Fruit fly (Drosophila melanogaster) whole organism, embryonic: ENCODE data around the gene Polr3G.

Experiments
- Antp ChIP-seq: fragments of 200-800 bp; sonication (Bioruptor generic); optimal IDR thresholded peaks from 3 replicates; lab custom pipeline; 2016; ENCODE audit warnings: missing biosample characterization, missing genetic modification characterization
- Atf-2 ChIP-seq: fragments of 200-800 bp; sonication (Bioruptor generic); optimal IDR thresholded peaks from 2 replicates; lab custom pipeline; 2016; ENCODE audit warnings: missing biosample characterization, missing genetic modification characterization
- Atf6 ChIP-seq: fragments of 200-800 bp; sonication (Bioruptor generic); IDR thresholded peaks from 2 replicates; pipeline ENCODE4 v1.3.6; 2022; ENCODE audit warnings: missing biosample characterization, missing genetic modification characterization
- CG10979 ChIP-seq: fragments of 200-800 bp; sonication (Bioruptor generic); optimal IDR thresholded peaks from 2 replicates; lab custom pipeline; 2018; ENCODE audit warnings: missing biosample characterization, mild to moderate bottlenecking, missing genetic modification characterization, moderate library complexity
- CG11085 ChIP-seq: fragments of 200-800 bp; sonication (Bioruptor generic); IDR thresholded peaks from 2 replicates; pipeline ENCODE4 v1.3.6; 2022; ENCODE audit warnings: missing biosample characterization, missing genetic modification characterization
- CG11398 ChIP-seq: fragments of 200-800 bp; sonication (Bioruptor generic); optimal IDR thresholded peaks from 2 replicates; lab custom pipeline; 2016; ENCODE audit warnings: missing biosample characterization, missing genetic modification characterization
- CG11504 ChIP-seq: fragments of 200-800 bp; sonication (Bioruptor generic); optimal IDR thresholded peaks from 3 replicates; lab custom pipeline; 2019; ENCODE audit warnings: missing biosample characterization, mild to moderate bottlenecking, missing genetic modification characterization, moderate library complexity
- CG15269 ChIP-seq: fragments of 200-800 bp; sonication (Bioruptor generic); optimal IDR thresholded peaks from 2 replicates; lab custom pipeline; 2018; ENCODE audit warnings: missing biosample characterization, mild to moderate bottlenecking, missing genetic modification characterization, moderate library complexity
- CG15514 ChIP-seq: fragments of 200-800 bp; sonication (Bioruptor generic); optimal IDR thresholded peaks from 3 replicates; lab custom pipeline; 2017; ENCODE audit warnings: missing biosample characterization, missing genetic modification characterization, mild to moderate bottlenecking, moderate library complexity, missing genetic modification reagents
- CG17328 ChIP-seq: fragments of 200-800 bp; sonication (Bioruptor generic); IDR thresholded peaks from 2 replicates; pipeline ENCODE4 v1.3.6; 2022; ENCODE audit warnings: missing biosample characterization, missing genetic modification characterization
- CG18011 ChIP-seq: fragments of 200-800 bp; sonication (Bioruptor generic); optimal IDR thresholded peaks from 2 replicates; lab custom pipeline; 2017; ENCODE audit warnings: missing biosample characterization, missing genetic modification characterization, mild to moderate bottlenecking, moderate library complexity, missing genotype
- CG18619 ChIP-seq: fragments of 200-800 bp; sonication (Bioruptor generic); optimal IDR thresholded peaks from 3 replicates; lab custom pipeline; 2017; ENCODE audit warnings: missing biosample characterization, mild to moderate bottlenecking, missing genetic modification characterization
- CG30431 ChIP-seq: fragments of 200-800 bp; sonication (Bioruptor generic); optimal IDR thresholded peaks from 2 replicates; lab custom pipeline; 2017; ENCODE audit warnings: missing biosample characterization, missing genetic modification characterization
- CG3838 ChIP-seq: fragments of 200-800 bp; sonication (Bioruptor generic); optimal IDR thresholded peaks from 3 replicates; lab custom pipeline; 2016; ENCODE audit warnings: missing biosample characterization, missing genetic modification characterization
- CG4282 ChIP-seq: fragments of 200-800 bp; sonication (Bioruptor generic); optimal IDR thresholded peaks from 2 replicates; lab custom pipeline; 2016; ENCODE audit warnings: missing biosample characterization, missing genetic modification characterization
- CG4360 ChIP-seq: fragments of 200-800 bp; sonication (Bioruptor generic); IDR thresholded peaks from 2 replicates; pipeline ENCODE4 v1.3.6; 2022; ENCODE audit warnings: missing biosample characterization, missing genetic modification characterization
- CG4424 ChIP-seq: fragments of 200-800 bp; sonication (Bioruptor generic); optimal IDR thresholded peaks from 3 replicates; lab custom pipeline; 2016; ENCODE audit warnings: missing biosample characterization, missing genetic modification characterization
- CG4730 ChIP-seq: fragments of 200-800 bp; sonication (Bioruptor generic); IDR thresholded peaks from 2 replicates; pipeline ENCODE4 v1.3.6; 2022; ENCODE audit warnings: missing biosample characterization, missing genetic modification characterization
- CG8281 ChIP-seq: fragments of 200-800 bp; sonication (Bioruptor generic); optimal IDR thresholded peaks from 2 replicates; lab custom pipeline; 2018; ENCODE audit warnings: missing biosample characterization, mild to moderate bottlenecking, missing genetic modification characterization, moderate library complexity
- CG8765 ChIP-seq: fragments of 200-800 bp; sonication (Bioruptor generic); IDR thresholded peaks from 2 replicates; pipeline ENCODE4 v1.3.6; 2022; ENCODE audit warnings: missing biosample characterization, missing genetic modification characterization
- Deaf1 ChIP-seq: fragments of 200-800 bp; optimal IDR thresholded peaks from 3 replicates; lab custom pipeline; 2019; ENCODE audit warnings: missing biosample characterization, mild to moderate bottlenecking, missing genetic modification characterization, moderate library complexity
- Ets97D ChIP-seq: fragments of 200-800 bp; sonication (Bioruptor generic); optimal IDR thresholded peaks from 3 replicates; lab custom pipeline; 2016; ENCODE audit warnings: missing biosample characterization, missing genetic modification characterization
- Gug ChIP-seq: fragments of 200-800 bp; sonication (Bioruptor generic); IDR thresholded peaks from 4 replicates; pipeline ENCODE4 v1.3.6; 2022; ENCODE audit warnings: missing biosample characterization, missing genetic modification characterization
- HmgD ChIP-seq: fragments of 200-800 bp; sonication (Bioruptor generic); optimal IDR thresholded peaks from 3 replicates; lab custom pipeline; 2016; ENCODE audit warnings: missing biosample characterization, missing genetic modification characterization
- Hr78 ChIP-seq, 2 experiments: fragments of 200-800 bp in 1 of 2; fragments of >200 bp in 1 of 2; sonication (Bioruptor generic) in 1 of 2; optimal IDR thresholded peaks; 2 replicates each; lab custom pipeline; 2017 to 2019; ENCODE audit warnings: missing biosample characterization in 2 of 2, missing genetic modification characterization in 2 of 2, mild to moderate bottlenecking in 1 of 2, moderate library complexity in 1 of 2
- Med ChIP-seq: fragments of 200-800 bp; sonication (Bioruptor generic); peaks from one replicate; lab custom pipeline; 2016; ENCODE audit warnings: missing biosample characterization, missing genetic modification characterization, mild to moderate bottlenecking, inconsistent platforms, moderate library complexity
- Mes4 ChIP-seq: fragments of 200-800 bp; sonication (Bioruptor generic); optimal IDR thresholded peaks from 2 replicates; lab custom pipeline; 2016; ENCODE audit warnings: missing biosample characterization, missing genetic modification characterization
- Myb ChIP-seq: fragments of 200-800 bp; sonication (Bioruptor generic); optimal IDR thresholded peaks from 2 replicates; lab custom pipeline; 2016; ENCODE audit warnings: missing biosample characterization, missing genetic modification characterization
- Sin3A ChIP-seq: fragments of >200 bp; optimal IDR thresholded peaks from 2 replicates; lab custom pipeline; 2018
- Six4 ChIP-seq: fragments of 200-800 bp; sonication (Bioruptor generic); optimal IDR thresholded peaks from 2 replicates; lab custom pipeline; 2016; ENCODE audit warnings: missing biosample characterization, missing genetic modification characterization
- TFAM ChIP-seq: fragments of 200-800 bp; sonication (Bioruptor generic); optimal IDR thresholded peaks from 2 replicates; lab custom pipeline; 2017; ENCODE audit warnings: missing biosample characterization, missing genetic modification characterization, inconsistent platforms
- aop ChIP-seq: fragments of 200-800 bp; sonication (Bioruptor generic); IDR thresholded peaks from 2 replicates; pipeline ENCODE4 v1.3.6; 2022; ENCODE audit warnings: missing biosample characterization, missing genetic modification characterization
- ara ChIP-seq: fragments of 200-800 bp; sonication (Bioruptor generic); IDR thresholded peaks from 2 replicates; pipeline ENCODE4 v1.3.6; 2022; ENCODE audit warnings: missing biosample characterization, missing genetic modification characterization
- cg ChIP-seq: fragments of 200-800 bp; sonication (Bioruptor generic); optimal IDR thresholded peaks from 3 replicates; lab custom pipeline; 2019; ENCODE audit warnings: missing biosample characterization, mild to moderate bottlenecking, missing genetic modification characterization, moderate library complexity
- danr ChIP-seq: fragments of 200-800 bp; sonication (Bioruptor generic); IDR thresholded peaks from 2 replicates; pipeline ENCODE4 v1.3.6; 2022; ENCODE audit warnings: missing biosample characterization, missing genetic modification characterization
- dysf ChIP-seq: fragments of 200-800 bp; sonication (Bioruptor generic); IDR thresholded peaks from 3 replicates; pipeline ENCODE4 v1.3.6; 2022; ENCODE audit warnings: missing biosample characterization, missing genetic modification characterization
- gsb-n ChIP-seq: fragments of 200-800 bp; sonication (Bioruptor generic); optimal IDR thresholded peaks from 3 replicates; lab custom pipeline; 2018; ENCODE audit warnings: missing biosample characterization, mild to moderate bottlenecking, missing genetic modification characterization
- gt ChIP-seq: fragments of 200-800 bp; sonication (Bioruptor generic); IDR thresholded peaks from 2 replicates; pipeline ENCODE4 v1.3.6; 2022; ENCODE audit warnings: missing biosample characterization, missing genetic modification characterization
- ind ChIP-seq: fragments of 200-800 bp; sonication (Bioruptor generic); optimal IDR thresholded peaks from 3 replicates; lab custom pipeline; 2016; ENCODE audit warnings: missing biosample characterization, missing genetic modification characterization
- insv ChIP-seq, 2 experiments: fragments of 200-800 bp; sonication (Bioruptor generic); optimal IDR thresholded peaks; 3 replicates each; lab custom pipeline; 2016 to 2018; ENCODE audit warnings: missing biosample characterization in 2 of 2, missing genetic modification characterization in 2 of 2
- pan ChIP-seq, 4 experiments: fragments of >200 bp in 3 of 4; fragments of 200-800 bp in 1 of 4; sonication (Bioruptor generic) in 1 of 4; optimal IDR thresholded peaks in 3 of 4; IDR thresholded peaks in 1 of 4; 2 replicates each; pipeline versions ENCODE4 v1.3.6 to Lab custom; 2017 to 2022; ENCODE audit warnings: missing biosample characterization in 2 of 4, missing genetic modification characterization in 2 of 4, mixed read lengths in 1 of 4
- phol ChIP-seq: fragments of 200-800 bp; sonication (Bioruptor generic); optimal IDR thresholded peaks from 3 replicates; lab custom pipeline; 2018; ENCODE audit warnings: missing biosample characterization, mild to moderate bottlenecking, missing genetic modification characterization, moderate library complexity
- pita ChIP-seq: fragments of 200-800 bp; sonication (Bioruptor generic); optimal IDR thresholded peaks from 2 replicates; lab custom pipeline; 2017; ENCODE audit warnings: missing biosample characterization, mild to moderate bottlenecking, missing genetic modification characterization
- prd ChIP-seq, 3 experiments: fragments of >200 bp in 2 of 3; fragments of 200-800 bp in 1 of 3; sonication (Bioruptor generic) in 1 of 3; optimal IDR thresholded peaks in 2 of 3; IDR thresholded peaks in 1 of 3; 2 replicates in 2 of 3; 3 replicates in 1 of 3; pipeline versions ENCODE4 v1.3.6 to Lab custom; 2017 to 2022; ENCODE audit warnings: missing biosample characterization in 1 of 3, missing genetic modification characterization in 1 of 3
- pzg ChIP-seq: fragments of 200-800 bp; sonication (Bioruptor generic); optimal IDR thresholded peaks from 3 replicates; lab custom pipeline; 2018; ENCODE audit warnings: missing biosample characterization, mild to moderate bottlenecking, missing genetic modification characterization, moderate library complexity
- row ChIP-seq: fragments of 200-800 bp; sonication (Bioruptor generic); IDR thresholded peaks from 3 replicates; pipeline ENCODE4 v1.3.6; 2022; ENCODE audit warnings: missing biosample characterization, missing genetic modification characterization
- seq ChIP-seq: fragments of 200-800 bp; sonication (Bioruptor generic); IDR thresholded peaks from 2 replicates; pipeline ENCODE4 v1.3.6; 2022; ENCODE audit warnings: missing biosample characterization, missing genetic modification characterization
- sima ChIP-seq: fragments of 200-800 bp; sonication (Bioruptor generic); optimal IDR thresholded peaks from 2 replicates; lab custom pipeline; 2016; ENCODE audit warnings: missing biosample characterization, missing genetic modification characterization
- stwl ChIP-seq: fragments of 200-800 bp; sonication (Bioruptor generic); optimal IDR thresholded peaks from 3 replicates; lab custom pipeline; 2018; ENCODE audit warnings: missing biosample characterization, mild to moderate bottlenecking, missing genetic modification characterization, moderate library complexity

Polr3G gene

dm6 chr3L:17436331-17436730 is 9.4 kb upstream of the Polr3G start, which contains the start of gene CG12229 (continued):
- no peak for TF ChIP-seq CG15269

dm6 chr3L:17433555-17433954 is 6.6 kb upstream of the Polr3G start, which contains the start of the genes Coq4 and CG32176:
TSS of gene Coq4 (minus strand) at chr3L:17433621.
TSS of gene CG32176 (plus strand) at chr3L:17433868.
- TF ChIP-seq CG3838 (GFP tag; lab: Kevin White, UChicago) (peak; percentile 96), CG10979 (tag; lab: Kevin White, UChicago) (peak; percentile 96), Sin3A (lab: Kevin White, UChicago) (no peak), CG11504 (tag; lab: Kevin White, UChicago) (peak; percentile 96), Atf6 (GFP tag; lab: Robert Waterston, UW) (peak; percentile 97), stwl (tag; lab: Kevin White, UChicago) (peak; percentile 78), aop (GFP tag; lab: Robert Waterston, UW) (peak; percentile 96), insv (GFP tag; optimal IDR thresholded peaks at IDR 0.05; lab: Kevin White, UChicago) (peak in 1 of 2 experiments; percentile 74), cg (no peak), ind (GFP tag; lab: Kevin White, UChicago) (peak; percentile 99), TFAM (GFP tag; lab: Kevin White, UChicago) (peak; percentile 90), Antp (GFP tag; lab: Kevin White, UChicago) (peak; percentile 98), CG17328 (GFP tag; lab: Robert Waterston, UW) (peak; percentile 97), Hr78 (GFP tag; optimal IDR thresholded peaks at IDR 0.05; lab: Kevin White, UChicago) (no peak), CG11085 (peak; percentile 98), CG15514 (GFP tag; lab: Kevin White, UChicago) (peak; percentile 93), CG4360 (GFP tag; lab: Robert Waterston, UW) (peak; percentile 73), row (GFP tag; lab: Robert Waterston, UW) (peak; percentile 100), seq (GFP tag; lab: Robert Waterston, UW) (peak; percentile 97), Mes4 (peak; percentile 96), gt (GFP tag; lab: Robert Waterston, UW) (peak; percentile 95), phol (tag; lab: Kevin White, UChicago) (peak; percentile 97), dysf (GFP tag; lab: Robert Waterston, UW) (peak; percentile 98), CG4424 (GFP tag; lab: Kevin White, UChicago) (peak; percentile 99), CG4730 (GFP tag; lab: Robert Waterston, UW) (peak; percentile 97), Ets97D (GFP tag; lab: Kevin White, UChicago) (peak; percentile 95), Myb (peak; percentile 88), Six4 (GFP tag; lab: Kevin White, UChicago) (peak; percentile 98), Atf-2 (GFP tag; lab: Kevin White, UChicago) (peak; percentile 98), pan (optimal IDR thresholded peaks at IDR 0.05; lab: Kevin White, UChicago) (no peak), pan (GFP tag; optimal IDR thresholded peaks at IDR 0.05 in 1 of 2, IDR thresholded peaks at IDR 0.05 in 1 of 2) (peak in 1 of 2 experiments; percentile 99), CG4282 (GFP tag; lab: Kevin White, UChicago) (peak; percentile 99), CG18619 (GFP tag; lab: Kevin White, UChicago) (peak; percentile 96), Deaf1 (tag; lab: Kevin White, UChicago) (peak; percentile 81), CG8281 (tag; lab: Kevin White, UChicago) (peak; percentile 89), danr (GFP tag; lab: Robert Waterston, UW) (peak; percentile 92), ara (GFP tag; lab: Robert Waterston, UW) (peak; percentile 96), CG30431 (peak; percentile 97), HmgD (peak; percentile 96), prd (optimal IDR thresholded peaks at IDR 0.05; lab: Kevin White, UChicago) (no peak), prd (GFP tag; IDR thresholded peaks at IDR 0.05; lab: Robert Waterston, UW) (peak; percentile 99), gsb-n (tag; lab: Kevin White, UChicago) (peak; percentile 96), Gug (GFP tag; lab: Robert Waterston, UW) (peak; percentile 99), pzg (peak; percentile 69), sima (GFP tag; lab: Kevin White, UChicago) (peak; percentile 92), CG8765 (GFP tag; lab: Robert Waterston, UW) (peak; percentile 97), CG11398 (peak; percentile 95), Med (GFP tag; lab: Kevin White, UChicago) (peak; percentile 100), CG18011 (GFP tag; lab: Kevin White, UChicago) (peak; percentile 90), pita (GFP tag; lab: Kevin White, UChicago) (no peak)
